Worm (Caenorhabditis elegans) whole organism, L1 larva: Measurements from ENCODE around the gene C56G3.2.

ENCODE experiments used
- F16B12.6 ChIP-seq: fragments of 150-350 bp; optimal IDR thresholded peaks from 2 replicates; lab custom pipeline; 2014; ENCODE audit warnings: missing biosample characterization, missing genetic modification characterization
- alr-1 ChIP-seq: fragments of 200-800 bp; sonication (Bioruptor generic); optimal IDR thresholded peaks from 2 replicates; lab custom pipeline; 2018; ENCODE audit warnings: borderline replicate concordance, mild to moderate bottlenecking, missing genetic modification characterization, missing compliant biosample characterization
- ama-1 ChIP-seq: fragments of 150-350 bp; optimal IDR thresholded peaks from 2 replicates; lab custom pipeline; 2014
- blmp-1 ChIP-seq: fragments of 150-350 bp; optimal IDR thresholded peaks from 2 replicates; lab custom pipeline; 2014; ENCODE audit warnings: missing biosample characterization, missing genetic modification characterization
- ceh-63 ChIP-seq: fragments of 200-800 bp; sonication (Bioruptor generic); optimal IDR thresholded peaks from 2 replicates; lab custom pipeline; 2018; ENCODE audit warnings: mild to moderate bottlenecking, missing genetic modification characterization, missing compliant biosample characterization
- ceh-90 ChIP-seq: sonication (generic microtip); optimal IDR thresholded peaks from 2 replicates; lab custom pipeline; 2016; ENCODE audit warnings: missing genetic modification characterization, missing compliant biosample characterization
- dpl-1 ChIP-seq, 3 experiments: fragments of 150-350 bp in 2 of 3; sonication (generic microtip) in 1 of 3; optimal IDR thresholded peaks; 2 replicates each; lab custom pipeline; 2014 to 2017; ENCODE audit warnings: missing biosample characterization in 3 of 3, missing genetic modification characterization in 3 of 3, missing genetic modification reagents in 3 of 3
- efl-1 ChIP-seq, 4 experiments: fragments of 150-350 bp; optimal IDR thresholded peaks in 3 of 4; peaks in 1 of 4; 1 replicate in 1 of 4; 2 replicates in 3 of 4; lab custom pipeline; 2014; ENCODE audit warnings: missing biosample characterization in 2 of 4, missing genetic modification characterization in 2 of 4, missing genetic modification reagents in 2 of 4
- efl-3 ChIP-seq: fragments of 200-800 bp; sonication (Bioruptor generic); optimal IDR thresholded peaks from 2 replicates; lab custom pipeline; 2018; ENCODE audit warnings: mild to moderate bottlenecking, missing genetic modification characterization, missing compliant biosample characterization
- elt-3 ChIP-seq, 6 experiments: fragments of 150-350 bp in 1 of 6; sonication (generic microtip); optimal IDR thresholded peaks; 2 replicates each; lab custom pipeline; 2017 to 2018; ENCODE audit warnings: missing biosample characterization in 6 of 6, missing genetic modification characterization in 6 of 6, inconsistent platforms in 1 of 6
- fkh-8 ChIP-seq: sonication (generic microtip); optimal IDR thresholded peaks from 2 replicates; lab custom pipeline; 2016; ENCODE audit warnings: mild to moderate bottlenecking, missing genetic modification characterization, missing compliant biosample characterization
- grh-1 ChIP-seq: fragments of 200-800 bp; sonication (Bioruptor generic); IDR thresholded peaks from 2 replicates; pipeline ENCODE4 v1.3.6; 2022; ENCODE audit warnings: missing genetic modification reagents, missing genetic modification characterization, missing compliant biosample characterization
- hlh-17 ChIP-seq: fragments of 200-800 bp; sonication (Bioruptor generic); optimal IDR thresholded peaks from 2 replicates; lab custom pipeline; 2018; ENCODE audit warnings: missing genetic modification characterization, mild to moderate bottlenecking, missing compliant biosample characterization, moderate library complexity, borderline replicate concordance
- hlh-4 ChIP-seq: sonication (generic microtip); optimal IDR thresholded peaks from 2 replicates; lab custom pipeline; 2016; ENCODE audit warnings: mild to moderate bottlenecking, missing genetic modification characterization, missing compliant biosample characterization
- hpl-2 ChIP-seq: fragments of 150-350 bp; optimal IDR thresholded peaks from 2 replicates; lab custom pipeline; 2014; ENCODE audit warnings: missing biosample characterization, missing genetic modification reagents, missing genetic modification characterization
- irx-1 ChIP-seq: sonication (generic microtip); optimal IDR thresholded peaks from 2 replicates; lab custom pipeline; 2016; ENCODE audit warnings: missing genetic modification characterization, missing compliant biosample characterization
- isw-1 ChIP-seq: fragments of 200-800 bp; sonication (Bioruptor generic); IDR thresholded peaks from 2 replicates; pipeline ENCODE4 v1.3.6; 2022; ENCODE audit warnings: missing genetic modification characterization, missing compliant biosample characterization
- lin-14 ChIP-seq: fragments of 200-800 bp; sonication (Bioruptor generic); optimal IDR thresholded peaks from 2 replicates; lab custom pipeline; 2018; ENCODE audit warnings: mild to moderate bottlenecking, missing genetic modification characterization, moderate library complexity, missing compliant biosample characterization
- lin-15B ChIP-seq: fragments of 150-350 bp; sonication (generic microtip); optimal IDR thresholded peaks from 3 replicates; lab custom pipeline; 2014; ENCODE audit warnings: missing biosample characterization, missing genetic modification characterization
- lin-35 ChIP-seq, 2 experiments: fragments of 150-350 bp; optimal IDR thresholded peaks; 2 replicates each; lab custom pipeline; 2014; ENCODE audit warnings: missing biosample characterization in 2 of 2, missing genetic modification characterization in 2 of 2, missing genetic modification reagents in 2 of 2
- lir-3 ChIP-seq: sonication (generic microtip); optimal IDR thresholded peaks from 2 replicates; lab custom pipeline; 2016; ENCODE audit warnings: mild to moderate bottlenecking, missing genetic modification characterization, moderate library complexity, missing compliant biosample characterization; ENCODE audit not compliant: poor library complexity
- lsy-2 ChIP-seq, 2 experiments: fragments of 150-350 bp; optimal IDR thresholded peaks; 2 replicates each; lab custom pipeline; 2014; ENCODE audit warnings: missing biosample characterization in 2 of 2, missing genetic modification characterization in 2 of 2
- mdl-1 ChIP-seq, 2 experiments: fragments of 150-350 bp; optimal IDR thresholded peaks; 2 replicates each; lab custom pipeline; 2014 to 2017; ENCODE audit warnings: missing biosample characterization in 2 of 2, missing genetic modification characterization in 2 of 2, inconsistent platforms in 1 of 2
- mef-2 ChIP-seq: fragments of 150-350 bp; optimal IDR thresholded peaks from 2 replicates; lab custom pipeline; 2014; ENCODE audit warnings: missing biosample characterization, missing genetic modification characterization
- mep-1 ChIP-seq: fragments of 150-350 bp; optimal IDR thresholded peaks from 2 replicates; lab custom pipeline; 2014; ENCODE audit warnings: missing biosample characterization, missing genetic modification characterization
- nhr-12 ChIP-seq: sonication (generic microtip); optimal IDR thresholded peaks from 2 replicates; lab custom pipeline; 2017; ENCODE audit warnings: missing biosample characterization, missing genetic modification characterization
- nhr-19 ChIP-seq: fragments of 200-800 bp; sonication (Bioruptor generic); conservative IDR thresholded peaks from 2 replicates; pipeline ENCODE4 v1.3.6; 2022; ENCODE audit warnings: missing genetic modification characterization, missing compliant biosample characterization
- nhr-76 ChIP-seq: sonication (generic microtip); optimal IDR thresholded peaks from 2 replicates; lab custom pipeline; 2017; ENCODE audit warnings: missing biosample characterization, missing genetic modification characterization
- nhr-77 ChIP-seq: fragments of 150-350 bp; optimal IDR thresholded peaks from 2 replicates; lab custom pipeline; 2014; ENCODE audit warnings: missing biosample characterization, missing genetic modification characterization
- nhr-85 ChIP-seq: sonication (generic microtip); peaks from one replicate; lab custom pipeline; 2016; ENCODE audit warnings: missing genetic modification characterization, inconsistent platforms, missing compliant biosample characterization
- nhr-90 ChIP-seq: sonication (generic microtip); optimal IDR thresholded peaks from 2 replicates; lab custom pipeline; 2016; ENCODE audit warnings: mild to moderate bottlenecking, missing genetic modification characterization, missing compliant biosample characterization; ENCODE audit not compliant: poor library complexity
- pag-3 ChIP-seq: sonication (generic microtip); optimal IDR thresholded peaks from 2 replicates; lab custom pipeline; 2017; ENCODE audit warnings: missing genetic modification characterization, mild to moderate bottlenecking, missing compliant biosample characterization, antibody characterized with exemption, borderline replicate concordance; ENCODE audit not compliant: insufficient read depth
- pax-3 ChIP-seq: fragments of 200-800 bp; sonication (Bioruptor generic); optimal IDR thresholded peaks from 2 replicates; lab custom pipeline; 2018; ENCODE audit warnings: mild to moderate bottlenecking, missing genetic modification characterization, moderate library complexity, missing compliant biosample characterization
- snpc-4 ChIP-seq: fragments of 150-350 bp; optimal IDR thresholded peaks from 2 replicates; lab custom pipeline; 2014; ENCODE audit warnings: missing biosample characterization, missing genetic modification characterization
- snu-23 ChIP-seq: sonication (generic microtip); optimal IDR thresholded peaks from 2 replicates; lab custom pipeline; 2016; ENCODE audit warnings: missing genetic modification characterization, missing compliant biosample characterization
- sox-4 ChIP-seq: sonication (generic microtip); optimal IDR thresholded peaks from 2 replicates; lab custom pipeline; 2016; ENCODE audit warnings: missing genetic modification characterization, missing compliant biosample characterization
- sptf-1 ChIP-seq: fragments of 150-350 bp; optimal IDR thresholded peaks from 2 replicates; lab custom pipeline; 2014; ENCODE audit warnings: missing biosample characterization, missing genetic modification characterization
- sup-37 ChIP-seq: fragments of 200-800 bp; sonication (Bioruptor generic); optimal IDR thresholded peaks from 2 replicates; lab custom pipeline; 2018; ENCODE audit warnings: mild to moderate bottlenecking, missing genetic modification characterization, missing compliant biosample characterization
- swsn-7 ChIP-seq: sonication (generic microtip); optimal IDR thresholded peaks from 2 replicates; lab custom pipeline; 2016; ENCODE audit warnings: missing genetic modification characterization, missing compliant biosample characterization
- tbx-2 ChIP-seq: sonication (generic microtip); optimal IDR thresholded peaks from 2 replicates; lab custom pipeline; 2016; ENCODE audit warnings: missing genetic modification characterization, missing compliant biosample characterization
- unc-130 ChIP-seq: fragments of 150-350 bp; optimal IDR thresholded peaks from 2 replicates; lab custom pipeline; 2017; ENCODE audit warnings: missing biosample characterization, missing genetic modification characterization, inconsistent platforms
- xbp-1 ChIP-seq: sonication (generic microtip); optimal IDR thresholded peaks from 2 replicates; lab custom pipeline; 2016; ENCODE audit warnings: missing genetic modification characterization, missing compliant biosample characterization
- zag-1 ChIP-seq: fragments of 150-350 bp; optimal IDR thresholded peaks from 2 replicates; lab custom pipeline; 2014; ENCODE audit warnings: missing biosample characterization, missing genetic modification characterization
- zip-4 ChIP-seq: fragments of 200-800 bp; sonication (Bioruptor generic); optimal IDR thresholded peaks from 2 replicates; lab custom pipeline; 2018; ENCODE audit warnings: mild to moderate bottlenecking, missing genetic modification characterization, moderate library complexity, missing compliant biosample characterization
- ztf-11 ChIP-seq, 2 experiments: sonication (generic microtip); optimal IDR thresholded peaks; 2 replicates each; lab custom pipeline; 2016 to 2017; ENCODE audit warnings: missing genetic modification characterization in 2 of 2, missing biosample characterization in 1 of 2, missing compliant biosample characterization in 1 of 2
- ztf-4 ChIP-seq: fragments of 150-350 bp; optimal IDR thresholded peaks from 2 replicates; lab custom pipeline; 2014; ENCODE audit warnings: missing biosample characterization, missing genetic modification characterization

Gene C56G3.2

DNA sequence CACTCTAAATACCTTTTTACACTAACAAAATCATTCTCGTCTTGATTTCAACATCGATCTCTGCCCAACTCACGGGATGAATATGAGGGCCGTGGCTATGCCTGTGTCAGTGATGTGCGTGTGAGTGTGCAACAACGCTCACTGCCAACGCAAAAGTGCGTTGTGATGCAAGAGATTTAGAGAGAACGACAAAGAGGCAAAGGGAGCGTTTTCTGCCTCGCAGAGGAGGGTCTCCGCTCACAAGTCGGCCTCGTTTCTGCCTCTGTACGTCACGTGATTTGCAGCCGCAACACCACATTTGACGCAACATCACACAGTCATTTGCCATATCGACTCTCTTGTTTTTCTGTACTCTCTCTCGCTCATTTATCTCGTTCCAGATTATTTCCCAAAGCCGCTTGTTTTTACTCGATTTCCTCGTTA is 31.1 kb upstream of the C56G3.2 start, which contains the start of gene epg-7 (continued):
- TF ChIP-seq hlh-17 (no peak), isw-1 (GFP tag; lab: Robert Waterston, UW) (peak; percentile 90), xbp-1 (tag; lab: Kevin White, UChicago) (peak; percentile 98), lin-15B (tag; lab: Kevin White, UChicago) (peak; percentile 64), lin-35 (GFP tag; optimal IDR thresholded peaks at IDR 0.05; lab: Kevin White, UChicago) (peak; percentile 84 to 90)

DNA sequence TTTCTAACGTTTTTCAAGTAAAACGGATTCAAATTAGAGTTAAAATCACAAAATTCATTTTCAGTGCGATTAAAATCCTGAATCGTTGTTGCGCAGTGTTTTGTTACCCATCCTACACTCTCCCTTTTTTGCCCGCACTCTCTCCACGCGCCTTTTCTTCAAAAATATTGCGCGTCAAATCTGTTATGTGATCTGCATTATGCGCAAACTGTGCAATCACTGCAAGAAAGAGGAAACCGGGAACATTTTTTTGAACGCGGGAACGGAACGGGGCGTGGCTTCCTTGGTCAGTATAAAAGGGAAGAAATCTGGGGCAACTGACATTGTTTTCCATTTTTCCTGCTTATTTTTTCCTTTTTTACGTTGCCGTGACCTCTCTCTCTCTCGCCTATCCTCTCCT is 25.0 kb upstream of the C56G3.2 start:
- TF ChIP-seq mep-1 (tag; lab: Kevin White, UChicago) (peak; percentile 43), grh-1 (GFP tag; lab: Robert Waterston, UW) (no peak), efl-1 (optimal IDR thresholded peaks at IDR 0.05; lab: Kevin White, UChicago) (peak; percentile 26 to 29), efl-1 (GFP tag; optimal IDR thresholded peaks at IDR 0.05 in 1 of 2; lab: Kevin White, UChicago) (peak; percentile 25 to 93), lsy-2 (tag; optimal IDR thresholded peaks at IDR 0.05; lab: Kevin White, UChicago) (peak in 1 of 2 experiments; percentile 10), hlh-4 (tag; lab: Kevin White, UChicago) (no peak), lin-35 (GFP tag; optimal IDR thresholded peaks at IDR 0.05; lab: Kevin White, UChicago) (peak; percentile 12 to 50), nhr-19 (GFP tag; lab: Robert Waterston, UW) (no peak), snu-23 (GFP tag; lab: Kevin White, UChicago) (peak; percentile 12), blmp-1 (tag; lab: Kevin White, UChicago) (peak; percentile 54), lin-14 (GFP tag; lab: Kevin White, UChicago) (peak; percentile 12), nhr-77 (tag; lab: Kevin White, UChicago) (no peak), dpl-1 (GFP tag; optimal IDR thresholded peaks at IDR 0.05; lab: Kevin White, UChicago) (peak; percentile 2 to 42 (median 28)), xbp-1 (tag; lab: Kevin White, UChicago) (peak; percentile 14), unc-130 (tag; lab: Kevin White, UChicago) (no peak), swsn-7 (tag; lab: Kevin White, UChicago) (peak; percentile 24), nhr-90 (tag; lab: Kevin White, UChicago) (no peak), F16B12.6 (tag; lab: Kevin White, UChicago) (peak; percentile 77), elt-3 (tag; optimal IDR thresholded peaks at IDR 0.05; lab: Kevin White, UChicago) (peak in 1 of 6 experiments; percentile 3)

DNA sequence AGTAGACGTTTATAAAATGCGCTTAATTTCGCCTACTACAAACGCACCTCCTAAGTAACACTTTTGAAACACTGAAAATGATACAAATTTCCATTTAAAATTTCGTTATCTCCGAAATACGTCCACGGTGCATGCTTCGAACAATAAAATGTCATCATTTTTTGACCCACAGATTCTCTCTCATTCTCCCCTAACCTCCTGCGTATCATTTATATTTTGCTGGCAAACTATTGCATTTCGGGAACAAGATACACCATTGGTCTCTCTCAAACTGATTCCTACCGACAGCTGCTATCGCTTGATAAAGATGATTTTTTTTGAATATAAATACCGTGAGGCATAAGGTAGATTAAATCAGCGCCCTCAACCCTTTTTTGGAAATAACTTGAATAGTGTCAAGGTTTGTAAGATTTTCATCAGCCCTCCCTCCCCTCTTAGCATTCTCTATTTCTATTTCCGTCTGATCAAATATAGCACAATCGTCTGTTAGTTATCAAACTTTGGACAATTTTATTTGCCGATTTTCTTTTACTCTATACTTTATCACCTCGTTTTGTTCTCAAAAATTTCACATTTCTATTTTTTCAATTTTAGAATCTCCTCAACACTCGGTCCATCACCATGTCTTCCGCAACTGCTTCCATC is 24.3 kb upstream of the C56G3.2 start, which contains the start of gene C07D8.6:
Gene C07D8.6, plus strand, starts transcription at position 595 of the 645 bp plus-strand sequence.
- TF ChIP-seq ztf-4 (no peak), pag-3 (tag; lab: Kevin White, UChicago) (no peak), zip-4 (GFP tag; lab: Kevin White, UChicago) (no peak), elt-3 (tag; optimal IDR thresholded peaks at IDR 0.05; lab: Kevin White, UChicago) (peak in 2 of 6 experiments; percentile 3 to 24), nhr-76 (tag; lab: Kevin White, UChicago) (no peak), sptf-1 (tag; lab: Kevin White, UChicago) (no peak), efl-3 (GFP tag; lab: Kevin White, UChicago) (no peak), nhr-12 (tag; lab: Kevin White, UChicago) (no peak), tbx-2 (tag; lab: Kevin White, UChicago) (no peak), mdl-1 (tag; optimal IDR thresholded peaks at IDR 0.05; lab: Kevin White, UChicago) (no peak), ceh-63 (GFP tag; lab: Kevin White, UChicago) (no peak), pax-3 (no peak), fkh-8 (no peak), mef-2 (tag; lab: Kevin White, UChicago) (no peak), snu-23 (GFP tag; lab: Kevin White, UChicago) (peak; percentile 8), nhr-90 (tag; lab: Kevin White, UChicago) (peak; percentile 45), zag-1 (no peak), alr-1 (no peak), irx-1 (tag; lab: Kevin White, UChicago) (no peak), ztf-11 (tag; optimal IDR thresholded peaks at IDR 0.05; lab: Kevin White, UChicago) (no peak), snpc-4 (tag; lab: Kevin White, UChicago) (no peak), swsn-7 (tag; lab: Kevin White, UChicago) (no peak), lir-3 (tag; lab: Kevin White, UChicago) (no peak), sox-4 (tag; lab: Kevin White, UChicago) (no peak), hpl-2 (no peak), sup-37 (GFP tag; lab: Kevin White, UChicago) (no peak), blmp-1 (tag; lab: Kevin White, UChicago) (peak; percentile 35), ama-1 (lab: Kevin White, UChicago) (no peak), nhr-85 (tag; lab: Kevin White, UChicago) (peak; percentile 65), ceh-90 (tag; lab: Kevin White, UChicago) (no peak), lin-15B (tag; lab: Kevin White, UChicago) (no peak)
